Worm (Caenorhabditis elegans) whole organism, L4/young adult: Measurements from ENCODE around the gene clec-238.

Experiments used
- dao-5 ChIP-seq: sonication (generic microtip); optimal IDR thresholded peaks from 2 replicates; lab custom pipeline; 2016; ENCODE audit warnings: missing genotype, missing genetic modification characterization, moderate library complexity, missing compliant biosample characterization
- him-1 ChIP-seq: sonication (generic microtip); optimal IDR thresholded peaks from 2 replicates; lab custom pipeline; 2016; ENCODE audit warnings: missing genotype, missing genetic modification reagents, missing genetic modification characterization, missing compliant biosample characterization

DNA sequence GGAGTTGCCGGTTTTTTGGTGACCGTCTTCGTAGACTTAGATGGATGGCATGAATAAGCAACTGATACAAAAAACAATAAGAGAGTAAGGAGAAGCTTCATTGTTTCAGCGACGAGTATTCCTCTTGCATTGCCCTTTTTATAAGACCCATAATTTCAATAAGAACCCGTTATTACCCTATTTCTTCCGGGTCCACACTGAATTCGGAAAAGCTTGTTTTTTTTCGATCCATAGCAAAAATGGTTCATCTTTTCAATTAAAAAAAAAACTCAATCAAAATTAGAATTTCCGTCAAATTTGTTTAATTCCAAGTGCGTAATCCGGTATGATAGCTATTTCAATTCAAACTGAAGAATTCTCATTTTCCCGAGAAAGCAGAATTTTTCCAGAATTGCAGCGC, 35.4 kb downstream of the clec-238 start, which contains the start of gene Y102A5C.40:
- TF ChIP-seq dao-5 (tag; lab: Kevin White, UChicago) (no peak), him-1 (tag; lab: Kevin White, UChicago) (no peak)
